Worm (Caenorhabditis elegans): ENCODE measurements around the gene F07H5.7.
A peak's percentile ranks its signal among the peaks of the same experiment; 100 is the strongest.

Gene F07H5.7

ce11 chrII:8747246-8747938, 46.6 kb downstream of the F07H5.7 start (continued):
- peak; percentile 52 for TF ChIP-seq dmd-6 (GFP tag; IDR thresholded peaks at IDR 0.05)
- TF ChIP-seq F26F4.8 (GFP tag; conservative IDR thresholded peaks at IDR 0.05), result no peak
- TF ChIP-seq lin-15B (tag; optimal IDR thresholded peaks at IDR 0.05), result no peak
- TF ChIP-seq lin-39 (tag; optimal IDR thresholded peaks at IDR 0.05), result no peak
- peak; percentile 71 for TF ChIP-seq nhr-102 (tag; optimal IDR thresholded peaks at IDR 0.05)
- no peak for TF ChIP-seq mxl-2 (GFP tag; conservative IDR thresholded peaks at IDR 0.05)
- no peak for TF ChIP-seq fkh-10 (GFP tag; optimal IDR thresholded peaks at IDR 0.05)
- no peak for TF ChIP-seq nhr-41 (GFP tag; IDR thresholded peaks at IDR 0.05)
- peak; percentile 20 for TF ChIP-seq fos-1 (tag; optimal IDR thresholded peaks at IDR 0.05)
- TF ChIP-seq ceh-28 (tag; optimal IDR thresholded peaks at IDR 0.05), result no peak
- no peak for TF ChIP-seq daf-12 (tag; optimal IDR thresholded peaks at IDR 0.05)
- 0 out of 2 replicates have a peak, but pooled peaks have one; percentile 20 for TF ChIP-seq lin-29 (GFP tag; IDR thresholded peaks at IDR 0.05)
- peak in 1 of 2 experiments; percentile 6 for TF ChIP-seq mdl-1 (tag; optimal IDR thresholded peaks at IDR 0.05)
- no peak for TF ChIP-seq pqm-1 (tag; optimal IDR thresholded peaks at IDR 0.05)
- TF ChIP-seq mep-1 (tag; optimal IDR thresholded peaks at IDR 0.05), result peak; percentile 80
- peak; percentile 54 for TF ChIP-seq nhr-42 (GFP tag; IDR thresholded peaks at IDR 0.05)
- 0 out of 2 replicates have a peak, but pooled peaks have one; percentile 25 for TF ChIP-seq egl-43 (GFP tag; IDR thresholded peaks at IDR 0.05)
- no peak for TF ChIP-seq aly-2 (tag; optimal IDR thresholded peaks at IDR 0.05)
- no peak for TF ChIP-seq unc-39 (tag; optimal IDR thresholded peaks at IDR 0.05)
- TF ChIP-seq vab-7 (GFP tag; IDR thresholded peaks at IDR 0.05), result no peak
- TF ChIP-seq rbr-2 (tag; optimal IDR thresholded peaks at IDR 0.05), result peak; percentile 14
- peak; percentile 42 for TF ChIP-seq Y5F2A.4 (GFP tag; optimal IDR thresholded peaks at IDR 0.05)
- no peak for TF ChIP-seq attf-4 (tag; optimal IDR thresholded peaks at IDR 0.05)
- no peak; the same call in 1 of the 2 replicates for TF ChIP-seq dmd-9 (GFP tag; IDR thresholded peaks at IDR 0.05)
- TF ChIP-seq ceh-20 (GFP tag; IDR thresholded peaks at IDR 0.05), result peak; percentile 78; the same call in 1 of the 2 replicates
- no peak for TF ChIP-seq zfp-2 (tag; optimal IDR thresholded peaks at IDR 0.05)
- peak; percentile 58; the same call in 1 of the 2 replicates for TF ChIP-seq lin-38 (GFP tag; IDR thresholded peaks at IDR 0.05)
- peak; percentile 54; the same call in 1 of the 2 replicates for TF ChIP-seq F44E2.7 (GFP tag; IDR thresholded peaks at IDR 0.05)
- TF ChIP-seq nhr-237 (tag; optimal IDR thresholded peaks at IDR 0.05), result no peak
- TF ChIP-seq mdt-29 (GFP tag; IDR thresholded peaks at IDR 0.05), result peak; percentile 48; the same call in 1 of the 2 replicates
- TF ChIP-seq lim-7 (GFP tag; IDR thresholded peaks at IDR 0.05), result peak; percentile 60; the same call in 1 of the 2 replicates
- no peak for TF ChIP-seq zag-1 (tag; optimal IDR thresholded peaks at IDR 0.05)
- peak; percentile 93 for TF ChIP-seq aha-1 (tag)
- TF ChIP-seq gei-8 (GFP tag; optimal IDR thresholded peaks at IDR 0.05), result peak; percentile 22
- TF ChIP-seq tra-1 (GFP tag; IDR thresholded peaks at IDR 0.05), result peak; percentile 77; the same call in 1 of the 2 replicates
- peak; percentile 78 for TF ChIP-seq nhr-77 (tag; optimal IDR thresholded peaks at IDR 0.05)
- no peak for TF ChIP-seq egl-27 (tag; optimal IDR thresholded peaks at IDR 0.05)
- TF ChIP-seq dpl-1 (GFP tag; optimal IDR thresholded peaks at IDR 0.05), result no peak
- TF ChIP-seq saeg-2 (GFP tag; IDR thresholded peaks at IDR 0.05), result no peak
- TF ChIP-seq D1046.2 (GFP tag; IDR thresholded peaks at IDR 0.05), result peak; percentile 75
- TF ChIP-seq ces-1 (GFP tag; optimal IDR thresholded peaks at IDR 0.05), result no peak
- peak; percentile 99 for TF ChIP-seq ama-1 (optimal IDR thresholded peaks at IDR 0.05)
- TF ChIP-seq jun-1 (tag; optimal IDR thresholded peaks at IDR 0.05), result no peak
- peak; percentile 8 to 61; a peak in 2 of 4 replicates for TF ChIP-seq madf-5 (GFP tag; IDR thresholded peaks at IDR 0.05)
- TF ChIP-seq mes-2 (tag; optimal IDR thresholded peaks at IDR 0.05; ENCODE audit: poor library complexity, severe bottlenecking), result peak; percentile 57
- TF ChIP-seq skn-1 (tag; optimal IDR thresholded peaks at IDR 0.05), result no peak
- TF ChIP-seq F10B5.3 (tag; optimal IDR thresholded peaks at IDR 0.05), result no peak
- TF ChIP-seq hlh-11 (tag; optimal IDR thresholded peaks at IDR 0.05), result peak; percentile 70
- TF ChIP-seq zfp-3 (GFP tag; conservative IDR thresholded peaks at IDR 0.05), result peak; percentile 96
- TF ChIP-seq hmg-1.1 (GFP tag; IDR thresholded peaks at IDR 0.05), result peak; percentile 41
- TF ChIP-seq ceh-44 (GFP tag; IDR thresholded peaks at IDR 0.05), result no peak
